Fruit fly (Drosophila melanogaster) Kc167 (cell line): ENCODE measurements around the gene subdued.

Experiments
- Myc ChIP-seq: fragments of >200 bp; optimal IDR thresholded peaks from 2 replicates; lab custom pipeline; 2017; ENCODE audit warnings: missing external identifiers
- Sin3A ChIP-seq: fragments of >200 bp; optimal IDR thresholded peaks from 2 replicates; lab custom pipeline; 2018; ENCODE audit warnings: missing external identifiers
- h ChIP-seq: fragments of >200 bp; optimal IDR thresholded peaks from 3 replicates; lab custom pipeline; 2018; ENCODE audit warnings: missing external identifiers
- insv ChIP-seq: fragments of >200 bp; optimal IDR thresholded peaks from 3 replicates; lab custom pipeline; 2018; ENCODE audit warnings: missing external identifiers
- psq ChIP-seq: fragments of >200 bp; optimal IDR thresholded peaks from 2 replicates; lab custom pipeline; 2017; ENCODE audit warnings: missing external identifiers
- ttk ChIP-seq: sonication (Bioruptor generic); optimal IDR thresholded peaks from 2 replicates; lab custom pipeline; 2017; ENCODE audit warnings: missing external identifiers

dm6 chr3R:19606954-19607353, 35.6 kb downstream of the subdued start, which contains the start of gene CG17751:
- TF ChIP-seq Myc (lab: Kevin White, UChicago): no peak
- no peak for TF ChIP-seq Sin3A
- TF ChIP-seq ttk: no peak
- TF ChIP-seq psq (lab: Kevin White, UChicago): no peak
- no peak for TF ChIP-seq h (lab: Kevin White, UChicago)
- no peak for TF ChIP-seq insv (lab: Kevin White, UChicago)
